Worm (Caenorhabditis elegans) whole organism, L4 larva: Measurements from ENCODE around the gene irld-36.
"Not testable (repeated sequence)": the region's sequence is repeated elsewhere in the genome, so short reads cannot be mapped to it uniquely, and the experiment has no call there.

Source experiments
- aha-1 ChIP-seq: fragments of 150-350 bp; peaks from one replicate; lab custom pipeline; 2014; ENCODE audit warnings: missing biosample characterization, missing genetic modification characterization
- mdl-1 ChIP-seq, 2 experiments: fragments of 150-350 bp in 1 of 2; sonication (generic microtip) in 1 of 2; optimal IDR thresholded peaks; 2 replicates each; lab custom pipeline; 2014 to 2017; ENCODE audit warnings: missing biosample characterization in 2 of 2, missing genetic modification characterization in 2 of 2
- unc-62 ChIP-seq, 3 experiments: fragments of 150-350 bp in 1 of 3; sonication (generic microtip); optimal IDR thresholded peaks in 2 of 3; peaks in 1 of 3; 1 replicate in 1 of 3; 2 replicates in 2 of 3; lab custom pipeline; 2014 to 2017; ENCODE audit warnings: missing biosample characterization in 3 of 3, missing genetic modification characterization in 3 of 3, missing genetic modification reagents in 3 of 3, missing genotype in 1 of 3
- zfp-3 ChIP-seq: fragments of 200-800 bp; sonication (Bioruptor generic); conservative IDR thresholded peaks from 2 replicates; pipeline ENCODE4 v1.3.6; 2022; ENCODE audit warnings: missing genetic modification reagents, missing genetic modification characterization, missing compliant biosample characterization

ce11 chrII:1636392-1636791, 42.8 kb upstream of the irld-36 start, which contains the start of gene srg-20:
- TF ChIP-seq unc-62 (GFP tag; optimal IDR thresholded peaks at IDR 0.05 in 1 of 2; lab: Kevin White, UChicago); unc-62 (tag; optimal IDR thresholded peaks at IDR 0.05; lab: Kevin White, UChicago); zfp-3 (GFP tag; lab: Robert Waterston, UW); mdl-1 (tag; optimal IDR thresholded peaks at IDR 0.05; lab: Kevin White, UChicago); aha-1 (tag; lab: Kevin White, UChicago): not testable (repeated sequence)
